ENCODE assay signal across 4 fruit fly cellular contexts in genomic region chr3R:27253136-27253920, dm6.
TF ChIP-seq lines count a peak whose summit lies in the region.

TSS of gene pll (minus strand) at chr3R:27253182.

TF ChIP-seq in whole organism, adult, 20 proteins besides CTCF, POLR2A, EP300 and RAD21 (continued from another document):
- TF ChIP-seq Clk (GFP tag; optimal IDR thresholded peaks at IDR 0.05; lab: Kevin White, UChicago) (peak; percentile 55), Crg-1 (GFP tag; optimal IDR thresholded peaks at IDR 0.05; lab: Kevin White, UChicago) (peak; percentile 49)

TF ChIP-seq in whole organism, embryonic, 481 proteins besides CTCF, POLR2A, EP300 and RAD21 (continued from another document and continues in another):
- no peak for TF ChIP-seq CG8290 (GFP tag; optimal IDR thresholded peaks at IDR 0.05; lab: Kevin White, UChicago)
- TF ChIP-seq CG8290 (tag; optimal IDR thresholded peaks at IDR 0.05; lab: Kevin White, UChicago) = no peak
- peak; percentile 78 for TF ChIP-seq p53 (GFP tag; optimal IDR thresholded peaks at IDR 0.05; lab: Kevin White, UChicago)
- peak; percentile 68 for TF ChIP-seq CG14050 (GFP tag; IDR thresholded peaks at IDR 0.05; lab: Robert Waterston, UW)
- TF ChIP-seq CG10366 (GFP tag; IDR thresholded peaks at IDR 0.05; lab: Robert Waterston, UW) = peak; percentile 90
- peak; percentile 2 for TF ChIP-seq btn (GFP tag; optimal IDR thresholded peaks at IDR 0.05; lab: Kevin White, UChicago)
- peak; percentile 86 for TF ChIP-seq CG16779 (GFP tag; IDR thresholded peaks at IDR 0.05; lab: Robert Waterston, UW)
- peak; percentile 90 for TF ChIP-seq Dbx (GFP tag; IDR thresholded peaks at IDR 0.05; lab: Robert Waterston, UW)
- peak; percentile 79 for TF ChIP-seq tin (GFP tag; optimal IDR thresholded peaks at IDR 0.05; lab: Kevin White, UChicago)
- no peak for TF ChIP-seq eve (GFP tag; optimal IDR thresholded peaks at IDR 0.05; lab: Kevin White, UChicago)
- TF ChIP-seq CG12942 (GFP tag; optimal IDR thresholded peaks at IDR 0.05; lab: Kevin White, UChicago) = peak; percentile 82
- TF ChIP-seq CG10959 (GFP tag; IDR thresholded peaks at IDR 0.05; lab: Robert Waterston, UW) = peak; percentile 73
- peak; percentile 43 for TF ChIP-seq Myb (GFP tag; optimal IDR thresholded peaks at IDR 0.05; lab: Kevin White, UChicago)
- peak; percentile 60; the same call in 1 of the 2 replicates for TF ChIP-seq CG43689 (GFP tag; IDR thresholded peaks at IDR 0.05; lab: Robert Waterston, UW)
- TF ChIP-seq CG13296 (GFP tag; optimal IDR thresholded peaks at IDR 0.05; lab: Kevin White, UChicago) = no peak
- peak; percentile 49 for TF ChIP-seq fu2 (GFP tag; optimal IDR thresholded peaks at IDR 0.05; lab: Kevin White, UChicago)
- peak; percentile 59; the same call in 1 of the 2 replicates for TF ChIP-seq ro (GFP tag; IDR thresholded peaks at IDR 0.05; lab: Robert Waterston, UW)
- TF ChIP-seq CG18262 (tag; optimal IDR thresholded peaks at IDR 0.05; lab: Kevin White, UChicago) = peak; percentile 74
- peak; percentile 59 for TF ChIP-seq unc-4 (GFP tag; IDR thresholded peaks at IDR 0.05; lab: Robert Waterston, UW; ENCODE audit: partially characterized antibody)
- peak; percentile 82 for TF ChIP-seq CG9727 (GFP tag; optimal IDR thresholded peaks at IDR 0.05; lab: Kevin White, UChicago)
- peak; percentile 65 for TF ChIP-seq luna (GFP tag; optimal IDR thresholded peaks at IDR 0.05; lab: Kevin White, UChicago)
- peak; percentile 77 for TF ChIP-seq ranshi (GFP tag; IDR thresholded peaks at IDR 0.05; lab: Robert Waterston, UW)
- peak; percentile 46 for TF ChIP-seq Dp (GFP tag; optimal IDR thresholded peaks at IDR 0.05; lab: Kevin White, UChicago)
- TF ChIP-seq Trl (optimal IDR thresholded peaks at IDR 0.05; lab: Kevin White, UChicago) = no peak
- peak; percentile 68 for TF ChIP-seq Trl (GFP tag; optimal IDR thresholded peaks at IDR 0.05; lab: Kevin White, UChicago)
- no peak; the same call in 1 of the 2 replicates for TF ChIP-seq CG31441 (GFP tag; IDR thresholded peaks at IDR 0.05; lab: Robert Waterston, UW)
- TF ChIP-seq CG17912 (GFP tag; optimal IDR thresholded peaks at IDR 0.05; lab: Kevin White, UChicago) = no peak
- TF ChIP-seq CG2889 (GFP tag; IDR thresholded peaks at IDR 0.05; lab: Robert Waterston, UW) = peak; percentile 84
- TF ChIP-seq CG12155 (GFP tag; optimal IDR thresholded peaks at IDR 0.05; lab: Kevin White, UChicago) = peak; percentile 83
- TF ChIP-seq zfh1 (GFP tag; IDR thresholded peaks at IDR 0.05; lab: Robert Waterston, UW) = peak; percentile 91
- TF ChIP-seq CG6272 (GFP tag; IDR thresholded peaks at IDR 0.05; lab: Robert Waterston, UW) = peak; percentile 87
- TF ChIP-seq lmd (GFP tag; IDR thresholded peaks at IDR 0.05; lab: Robert Waterston, UW) = peak; percentile 85
- TF ChIP-seq CG4707 (GFP tag; optimal IDR thresholded peaks at IDR 0.05; lab: Kevin White, UChicago) = no peak
- peak; percentile 62 for TF ChIP-seq stwl (tag; optimal IDR thresholded peaks at IDR 0.05; lab: Kevin White, UChicago)
- TF ChIP-seq tx (GFP tag; optimal IDR thresholded peaks at IDR 0.05; lab: Kevin White, UChicago) = peak; percentile 65
- peak; percentile 50; the same call in 1 of the 2 replicates for TF ChIP-seq amos (GFP tag; IDR thresholded peaks at IDR 0.05; lab: Robert Waterston, UW; ENCODE audit: partially characterized antibody)
- peak; percentile 68 for TF ChIP-seq onecut (GFP tag; IDR thresholded peaks at IDR 0.05; lab: Robert Waterston, UW)
- no peak for TF ChIP-seq Kr (GFP tag; optimal IDR thresholded peaks at IDR 0.05; lab: Kevin White, UChicago)
- TF ChIP-seq fd3F (GFP tag; optimal IDR thresholded peaks at IDR 0.05; lab: Kevin White, UChicago) = peak; percentile 75
- peak in 1 of 2 experiments; percentile 36 for TF ChIP-seq crp (GFP tag; optimal IDR thresholded peaks at IDR 0.05; lab: Kevin White, UChicago)
- peak in 1 of 3 experiments; percentile 64 for TF ChIP-seq Stat92E (GFP tag; optimal IDR thresholded peaks at IDR 0.05; lab: Kevin White, UChicago)
- TF ChIP-seq hth (optimal IDR thresholded peaks at IDR 0.05; lab: Kevin White, UChicago) = no peak

TF ChIP-seq in whole organism, prepupa, 60 proteins besides CTCF, POLR2A, EP300 and RAD21 (continued from another document):
- TF ChIP-seq topi (GFP tag; optimal IDR thresholded peaks at IDR 0.05; lab: Kevin White, UChicago) (peak; percentile 73), Blimp-1 (GFP tag; optimal IDR thresholded peaks at IDR 0.05; lab: Kevin White, UChicago) (peak; percentile 36), CG4318 (GFP tag; optimal IDR thresholded peaks at IDR 0.05; lab: Kevin White, UChicago) (no peak), CG11294 (GFP tag; IDR thresholded peaks at IDR 0.05; lab: Robert Waterston, UW) (peak; percentile 70; the same call in 1 of the 2 replicates), Hr38 (GFP tag; optimal IDR thresholded peaks at IDR 0.05; lab: Kevin White, UChicago) (no peak), dac (GFP tag; optimal IDR thresholded peaks at IDR 0.05; lab: Kevin White, UChicago) (no peak), CG11902 (GFP tag; optimal IDR thresholded peaks at IDR 0.05; lab: Kevin White, UChicago) (peak; percentile 75), OdsH (GFP tag; optimal IDR thresholded peaks at IDR 0.05; lab: Kevin White, UChicago) (no peak), CG34406 (GFP tag; optimal IDR thresholded peaks at IDR 0.05; lab: Kevin White, UChicago) (peak; percentile 69), fkh (GFP tag; optimal IDR thresholded peaks at IDR 0.05; lab: Kevin White, UChicago) (peak; percentile 17), Sox14 (GFP tag; optimal IDR thresholded peaks at IDR 0.05; lab: Kevin White, UChicago) (peak; percentile 83), CG6276 (GFP tag; optimal IDR thresholded peaks at IDR 0.05; lab: Kevin White, UChicago) (no peak), net (GFP tag; optimal IDR thresholded peaks at IDR 0.05; lab: Kevin White, UChicago) (peak; percentile 64), CG8319 (GFP tag; optimal IDR thresholded peaks at IDR 0.05; lab: Kevin White, UChicago) (no peak), CG9139 (GFP tag; optimal IDR thresholded peaks at IDR 0.05; lab: Kevin White, UChicago) (no peak), Smox (GFP tag; optimal IDR thresholded peaks at IDR 0.05; lab: Kevin White, UChicago) (peak; percentile 78), CG11762 (GFP tag; optimal IDR thresholded peaks at IDR 0.05; lab: Kevin White, UChicago; ENCODE audit: insufficient read depth) (peak; percentile 57), CG31627 (GFP tag; optimal IDR thresholded peaks at IDR 0.05; lab: Kevin White, UChicago) (peak; percentile 85), CG7368 (GFP tag; optimal IDR thresholded peaks at IDR 0.05; lab: Kevin White, UChicago) (no peak), achi (GFP tag; optimal IDR thresholded peaks at IDR 0.05; lab: Kevin White, UChicago) (no peak), CG1621 (tag; optimal IDR thresholded peaks at IDR 0.05; lab: Kevin White, UChicago) (no peak), CG3919 (GFP tag; optimal IDR thresholded peaks at IDR 0.05; lab: Kevin White, UChicago) (peak; percentile 89), spab (GFP tag; optimal IDR thresholded peaks at IDR 0.05; lab: Kevin White, UChicago) (no peak), CG6808 (GFP tag; optimal IDR thresholded peaks at IDR 0.05; lab: Kevin White, UChicago) (no peak), vri (GFP tag; optimal IDR thresholded peaks at IDR 0.05; lab: Kevin White, UChicago) (no peak), pdm3 (GFP tag; optimal IDR thresholded peaks at IDR 0.05; lab: Kevin White, UChicago) (no peak), Sox102F (GFP tag; optimal IDR thresholded peaks at IDR 0.05; lab: Kevin White, UChicago) (no peak), CG6163 (GFP tag; IDR thresholded peaks at IDR 0.05; lab: Robert Waterston, UW) (peak; percentile 91), cyc (GFP tag; optimal IDR thresholded peaks at IDR 0.05; lab: Kevin White, UChicago) (peak; percentile 82), esn (GFP tag; optimal IDR thresholded peaks at IDR 0.05; lab: Kevin White, UChicago) (peak; percentile 85), CG3032 (tag; optimal IDR thresholded peaks at IDR 0.05; lab: Kevin White, UChicago) (peak; percentile 80), acj6 (GFP tag; optimal IDR thresholded peaks at IDR 0.05; lab: Kevin White, UChicago) (peak; percentile 86), fd59A (GFP tag; optimal IDR thresholded peaks at IDR 0.05; lab: Kevin White, UChicago) (peak; percentile 40), Eip93F (GFP tag; optimal IDR thresholded peaks at IDR 0.05; lab: Kevin White, UChicago) (peak; percentile 58), svp (GFP tag; lab: Kevin White, UChicago) (peak; percentile 94), CG32006 (GFP tag; optimal IDR thresholded peaks at IDR 0.05; lab: Kevin White, UChicago) (no peak), Lpt (GFP tag; optimal IDR thresholded peaks at IDR 0.05; lab: Kevin White, UChicago) (peak; percentile 54), lz (GFP tag; optimal IDR thresholded peaks at IDR 0.05; lab: Kevin White, UChicago) (peak; percentile 80), CG6792 (GFP tag; optimal IDR thresholded peaks at IDR 0.05; lab: Kevin White, UChicago) (peak; percentile 75), eg (GFP tag; IDR thresholded peaks at IDR 0.05; lab: Robert Waterston, UW) (peak; percentile 96)

TF ChIP-seq in whole organism, wandering third instar larva, 38 proteins besides CTCF, POLR2A, EP300 and RAD21 (continued from another document):
- TF ChIP-seq Hr78 (GFP tag; optimal IDR thresholded peaks at IDR 0.05; lab: Kevin White, UChicago) = no peak
- TF ChIP-seq dmrt93B (GFP tag; optimal IDR thresholded peaks at IDR 0.05; lab: Kevin White, UChicago) = no peak
- no peak for TF ChIP-seq Vsx2 (GFP tag; optimal IDR thresholded peaks at IDR 0.05; lab: Kevin White, UChicago; ENCODE audit: partially characterized antibody)
- peak; percentile 49 for TF ChIP-seq Mio (GFP tag; optimal IDR thresholded peaks at IDR 0.05; lab: Kevin White, UChicago)
- TF ChIP-seq Abd-B (GFP tag; optimal IDR thresholded peaks at IDR 0.05; lab: Kevin White, UChicago) = no peak
- TF ChIP-seq HLH106 (tag; optimal IDR thresholded peaks at IDR 0.05; lab: Kevin White, UChicago) = peak; percentile 84
- TF ChIP-seq Myc (optimal IDR thresholded peaks at IDR 0.05; lab: Kevin White, UChicago) = no peak
- peak; percentile 74 for TF ChIP-seq OdsH (GFP tag; optimal IDR thresholded peaks at IDR 0.05; lab: Kevin White, UChicago)
- TF ChIP-seq CG32264 (GFP tag; optimal IDR thresholded peaks at IDR 0.05; lab: Kevin White, UChicago) = peak; percentile 50
- TF ChIP-seq tai (GFP tag; optimal IDR thresholded peaks at IDR 0.05; lab: Kevin White, UChicago) = no peak
- no peak for TF ChIP-seq N (GFP tag; optimal IDR thresholded peaks at IDR 0.05; lab: Kevin White, UChicago)
- TF ChIP-seq ey (GFP tag; optimal IDR thresholded peaks at IDR 0.05; lab: Kevin White, UChicago) = peak; percentile 82
- no peak for TF ChIP-seq usp (GFP tag; optimal IDR thresholded peaks at IDR 0.05; lab: Kevin White, UChicago)
- no peak for TF ChIP-seq brk (GFP tag; optimal IDR thresholded peaks at IDR 0.05; lab: Kevin White, UChicago)
- TF ChIP-seq pan (optimal IDR thresholded peaks at IDR 0.05; lab: Kevin White, UChicago) = no peak
- no peak for TF ChIP-seq sage (GFP tag; optimal IDR thresholded peaks at IDR 0.05; lab: Kevin White, UChicago)
